Fruit fly (Drosophila melanogaster) Kc167 (cell line): ENCODE results near the gene Obp19d.

Experiments used
- insv ChIP-seq: fragments of >200 bp; optimal IDR thresholded peaks from 3 replicates; lab custom pipeline; 2018; ENCODE audit warnings: missing external identifiers
- psq ChIP-seq: fragments of >200 bp; optimal IDR thresholded peaks from 2 replicates; lab custom pipeline; 2017; ENCODE audit warnings: missing external identifiers

DNA sequence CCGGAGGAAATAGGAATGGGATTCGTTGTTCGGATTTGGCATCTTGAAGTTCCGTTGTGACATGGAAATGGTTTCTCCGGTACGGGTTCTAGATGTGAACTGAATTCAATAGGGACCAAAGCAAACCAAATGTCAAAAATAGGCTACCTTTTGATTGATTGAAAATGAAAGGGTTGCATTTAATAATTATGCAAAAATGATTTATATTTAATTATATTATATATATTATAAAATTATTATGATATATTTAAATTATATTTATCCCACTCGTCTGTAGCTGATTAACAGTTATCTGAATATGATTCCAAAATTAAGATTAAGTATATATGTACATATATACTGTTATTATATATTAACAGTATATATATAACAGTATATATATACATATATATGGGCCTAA lies 28.7 kb upstream of the Obp19d start, which contains the start of gene jb:
- no peak for TF ChIP-seq psq (lab: Kevin White, UChicago)
- TF ChIP-seq insv = no peak
